Worm (Caenorhabditis elegans) whole organism, early embryonic: ENCODE measurements around the gene pph-4.2.

ENCODE experiments used
- B0310.2 ChIP-seq: sonication (generic microtip); optimal IDR thresholded peaks from 2 replicates; lab custom pipeline; 2016; ENCODE audit warnings: mild to moderate bottlenecking, missing genetic modification characterization, missing compliant biosample characterization
- F13C5.2 ChIP-seq: sonication (generic microtip); optimal IDR thresholded peaks from 2 replicates; lab custom pipeline; 2017; ENCODE audit warnings: mild to moderate bottlenecking, missing genetic modification characterization, inconsistent platforms, missing compliant biosample characterization
- aly-1 ChIP-seq: sonication (generic microtip); optimal IDR thresholded peaks from 2 replicates; lab custom pipeline; 2016; ENCODE audit warnings: missing genetic modification characterization, missing compliant biosample characterization
- ama-1 ChIP-seq: fragments of 150-350 bp; optimal IDR thresholded peaks from 2 replicates; lab custom pipeline; 2014
- ceh-13 ChIP-seq: fragments of 200-800 bp; sonication (Bioruptor generic); optimal IDR thresholded peaks from 2 replicates; lab custom pipeline; 2018; ENCODE audit warnings: mild to moderate bottlenecking, missing genetic modification characterization, missing compliant biosample characterization
- ceh-36 ChIP-seq: sonication (generic microtip); optimal IDR thresholded peaks from 2 replicates; lab custom pipeline; 2016; ENCODE audit warnings: missing genetic modification characterization, inconsistent platforms, missing compliant biosample characterization
- ets-7 ChIP-seq: sonication (generic microtip); optimal IDR thresholded peaks from 2 replicates; lab custom pipeline; 2016; ENCODE audit warnings: missing genotype, missing genetic modification characterization, missing compliant biosample characterization
- flt-1 ChIP-seq: fragments of 200-800 bp; sonication (Bioruptor generic); IDR thresholded peaks from 2 replicates; pipeline ENCODE4 v1.3.6; 2022; ENCODE audit warnings: missing genetic modification characterization, missing compliant biosample characterization
- hmbx-1 ChIP-seq: sonication (generic microtip); optimal IDR thresholded peaks from 2 replicates; lab custom pipeline; 2016; ENCODE audit warnings: mild to moderate bottlenecking, missing genetic modification characterization, missing compliant biosample characterization
- hmg-4 ChIP-seq: fragments of 200-800 bp; sonication (Bioruptor generic); optimal IDR thresholded peaks from 2 replicates; lab custom pipeline; 2018; ENCODE audit warnings: mild to moderate bottlenecking, missing genetic modification characterization, missing compliant biosample characterization
- hnd-1 ChIP-seq: sonication (generic microtip); optimal IDR thresholded peaks from 2 replicates; lab custom pipeline; 2016; ENCODE audit warnings: missing genetic modification characterization, missing compliant biosample characterization
- pes-1 ChIP-seq: fragments of 200-800 bp; sonication (Bioruptor generic); IDR thresholded peaks from 2 replicates; pipeline ENCODE4 v1.3.6; 2022; ENCODE audit warnings: missing genetic modification reagents, missing genetic modification characterization, missing compliant biosample characterization
- scrt-1 ChIP-seq: fragments of 200-800 bp; sonication (Bioruptor generic); IDR thresholded peaks from 2 replicates; pipeline ENCODE4 v1.3.6; 2022; ENCODE audit warnings: missing genetic modification characterization, missing compliant biosample characterization
- sea-1 ChIP-seq: fragments of 200-800 bp; sonication (Bioruptor generic); conservative IDR thresholded peaks from 2 replicates; pipeline ENCODE4 v1.3.6; 2022; ENCODE audit warnings: missing genetic modification characterization, missing compliant biosample characterization
- tbx-11 ChIP-seq: fragments of 200-800 bp; sonication (Bioruptor generic); IDR thresholded peaks from 2 replicates; pipeline ENCODE4 v1.3.6; 2022; ENCODE audit warnings: missing genetic modification characterization, missing compliant biosample characterization
- tbx-37 ChIP-seq: fragments of 200-800 bp; sonication (Bioruptor generic); conservative IDR thresholded peaks from 2 replicates; pipeline ENCODE4 v1.3.6; 2022; ENCODE audit warnings: missing genetic modification reagents, missing genetic modification characterization, missing compliant biosample characterization
- tra-4 ChIP-seq: sonication (generic microtip); optimal IDR thresholded peaks from 2 replicates; lab custom pipeline; 2017; ENCODE audit warnings: missing genetic modification characterization, missing compliant biosample characterization

pph-4.2 gene

DNA sequence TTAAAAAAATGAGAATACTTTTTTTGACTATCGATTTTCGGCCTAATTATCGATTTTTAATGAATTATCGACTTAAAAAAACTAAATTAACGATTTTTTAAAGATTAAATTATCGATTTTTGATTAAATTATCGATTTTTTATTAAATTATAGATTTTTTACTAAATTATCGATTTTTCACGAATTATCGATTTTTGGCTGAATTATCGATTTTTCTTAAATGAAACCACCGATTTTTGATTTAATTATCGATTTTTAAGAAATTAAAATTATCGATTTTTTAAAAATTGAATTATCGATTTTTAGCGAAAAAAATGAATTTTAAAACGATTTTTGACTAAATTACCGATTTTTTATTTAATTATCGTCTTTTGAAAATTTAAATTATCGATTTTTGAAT is 34.6 kb upstream of the pph-4.2 start:
- TF ChIP-seq tbx-11 (GFP tag; lab: Robert Waterston, UW) (no peak), hmg-4 (GFP tag; lab: Kevin White, UChicago) (no peak), ceh-36 (no peak), scrt-1 (no peak), ama-1 (lab: Kevin White, UChicago) (no peak), F13C5.2 (tag; lab: Kevin White, UChicago) (no peak)

DNA sequence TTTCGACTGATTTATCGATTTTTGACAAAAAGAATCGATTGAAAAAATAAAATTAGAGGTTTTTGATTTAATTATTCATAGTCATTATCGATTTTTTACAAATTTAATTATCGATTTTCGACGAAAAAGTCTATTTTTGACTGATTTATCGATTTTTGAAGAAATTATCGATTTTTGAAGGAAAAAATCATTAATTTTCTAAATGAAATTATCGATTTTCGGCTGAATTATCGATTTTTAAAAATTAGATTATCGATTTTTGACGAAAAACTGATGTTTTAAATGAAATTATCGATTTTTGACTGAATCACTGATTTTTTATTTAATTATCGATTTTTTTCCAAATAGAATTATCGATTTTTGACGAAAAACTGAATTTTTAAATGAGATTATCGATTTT is 34.0 kb upstream of the pph-4.2 start:
- no peak for TF ChIP-seq tra-4 (tag; lab: Kevin White, UChicago)
- no peak for TF ChIP-seq hmg-4 (GFP tag; lab: Kevin White, UChicago)
- TF ChIP-seq ets-7 (tag; lab: Kevin White, UChicago) = no peak
- TF ChIP-seq ceh-36 = no peak
- no peak for TF ChIP-seq aly-1 (tag; lab: Kevin White, UChicago)
- TF ChIP-seq hnd-1 (tag; lab: Kevin White, UChicago) = no peak
- TF ChIP-seq sea-1 = no peak
- TF ChIP-seq B0310.2 (tag; lab: Kevin White, UChicago) = no peak

DNA sequence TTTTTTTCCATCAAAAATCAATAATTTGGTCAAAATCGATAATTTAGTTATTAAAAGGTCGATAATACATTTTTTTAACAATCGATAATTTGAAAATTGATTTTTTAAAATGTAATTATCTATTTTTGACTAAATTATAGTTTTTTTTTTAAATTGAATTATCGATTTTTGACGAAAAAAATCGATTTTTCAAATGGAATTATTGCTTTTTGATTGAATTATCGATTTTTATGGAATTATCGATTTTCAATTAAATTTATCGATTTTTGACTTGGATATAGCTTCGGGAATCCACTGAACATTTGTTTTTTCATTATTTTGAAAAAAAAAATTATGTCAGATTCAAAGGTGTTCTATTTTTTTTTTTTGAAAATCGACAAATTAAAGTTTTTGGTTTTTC is 33.3 kb upstream of the pph-4.2 start:
- no peak for TF ChIP-seq hmg-4 (GFP tag; lab: Kevin White, UChicago)
- no peak for TF ChIP-seq hnd-1 (tag; lab: Kevin White, UChicago)
- TF ChIP-seq B0310.2 (tag; lab: Kevin White, UChicago) = no peak
- TF ChIP-seq F13C5.2 (tag; lab: Kevin White, UChicago) = no peak
- no peak for TF ChIP-seq aly-1 (tag; lab: Kevin White, UChicago)
- TF ChIP-seq tra-4 (tag; lab: Kevin White, UChicago) = no peak
- no peak for TF ChIP-seq scrt-1
- TF ChIP-seq ets-7 (tag; lab: Kevin White, UChicago) = no peak
- TF ChIP-seq tbx-37 (GFP tag; lab: Robert Waterston, UW) = no peak
- TF ChIP-seq ama-1 (lab: Kevin White, UChicago) = no peak
- no peak for TF ChIP-seq tbx-11 (GFP tag; lab: Robert Waterston, UW)
- no peak for TF ChIP-seq flt-1 (GFP tag; lab: Robert Waterston, UW)
- no peak for TF ChIP-seq hmbx-1 (tag; lab: Kevin White, UChicago)
- TF ChIP-seq sea-1 = no peak
- TF ChIP-seq pes-1 = no peak
- TF ChIP-seq ceh-13 (GFP tag; lab: Kevin White, UChicago) = no peak
- TF ChIP-seq ceh-36 = no peak

DNA sequence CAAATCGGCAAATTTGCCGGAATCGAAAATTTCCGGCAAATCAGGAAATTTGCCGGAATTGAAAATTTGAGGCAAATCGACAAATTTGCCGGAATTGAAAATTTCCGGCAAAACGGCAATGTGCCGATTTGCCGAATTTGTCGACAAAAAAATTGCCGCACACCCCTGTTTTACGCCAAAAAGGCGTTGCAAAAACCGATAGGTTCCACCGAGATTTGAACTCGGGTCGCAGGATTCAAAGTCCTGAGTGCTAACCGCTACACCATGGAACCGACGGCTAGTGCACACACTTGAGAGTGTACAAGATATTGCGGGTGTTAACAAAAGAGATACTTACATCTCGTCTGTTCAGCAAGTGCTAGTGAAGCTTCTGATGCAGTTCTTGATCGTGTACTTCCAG is 22.7 kb upstream of the pph-4.2 start:
- no peak for TF ChIP-seq ets-7 (tag; lab: Kevin White, UChicago)
- peak; percentile 75 for TF ChIP-seq flt-1 (GFP tag; lab: Robert Waterston, UW)
- peak; percentile 15 for TF ChIP-seq hmbx-1 (tag; lab: Kevin White, UChicago)
- peak; percentile 68 for TF ChIP-seq aly-1 (tag; lab: Kevin White, UChicago)
- peak; percentile 31 for TF ChIP-seq ceh-13 (GFP tag; lab: Kevin White, UChicago)
- peak; percentile 81 for TF ChIP-seq pes-1
- no peak for TF ChIP-seq tra-4 (tag; lab: Kevin White, UChicago)
- peak; percentile 54 for TF ChIP-seq ceh-36
- TF ChIP-seq tbx-37 (GFP tag; lab: Robert Waterston, UW) = peak; percentile 48; the same call in 1 of the 2 replicates
- peak; percentile 22 for TF ChIP-seq B0310.2 (tag; lab: Kevin White, UChicago)
- peak; percentile 77 for TF ChIP-seq scrt-1
- no peak for TF ChIP-seq ama-1 (lab: Kevin White, UChicago)
- peak; percentile 8 for TF ChIP-seq hmg-4 (GFP tag; lab: Kevin White, UChicago)
- TF ChIP-seq F13C5.2 (tag; lab: Kevin White, UChicago) = peak; percentile 40
- TF ChIP-seq hnd-1 (tag; lab: Kevin White, UChicago) = peak; percentile 6
- TF ChIP-seq tbx-11 (GFP tag; lab: Robert Waterston, UW) = peak; percentile 56; the same call in 1 of the 2 replicates
- TF ChIP-seq sea-1 = no peak

DNA sequence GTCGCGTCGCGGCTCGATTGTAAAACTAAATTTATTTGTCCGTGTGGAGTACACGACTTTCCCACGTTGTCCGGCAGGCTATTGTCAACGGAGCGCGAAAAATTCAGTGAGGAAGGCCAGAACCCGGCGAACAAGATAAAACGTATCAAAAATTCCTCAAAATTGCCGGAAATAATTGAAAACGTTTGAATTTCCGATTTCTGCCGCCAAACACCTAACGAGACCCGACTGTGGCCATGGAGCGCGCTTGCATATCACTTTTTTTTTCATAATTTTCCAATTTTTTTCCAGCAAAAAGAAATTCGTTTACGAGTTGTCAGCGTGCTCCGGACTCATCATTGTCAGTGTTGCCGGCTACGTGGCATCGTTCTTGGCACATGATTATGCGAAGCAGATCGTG is 21.4 kb upstream of the pph-4.2 start:
- TF ChIP-seq tra-4 (tag; lab: Kevin White, UChicago) = no peak
- no peak for TF ChIP-seq ceh-36
- no peak for TF ChIP-seq scrt-1
- TF ChIP-seq pes-1 = no peak
- TF ChIP-seq sea-1 = no peak
- TF ChIP-seq ets-7 (tag; lab: Kevin White, UChicago) = no peak
- no peak for TF ChIP-seq hnd-1 (tag; lab: Kevin White, UChicago)
- no peak for TF ChIP-seq B0310.2 (tag; lab: Kevin White, UChicago)
- no peak for TF ChIP-seq F13C5.2 (tag; lab: Kevin White, UChicago)
- TF ChIP-seq ceh-13 (GFP tag; lab: Kevin White, UChicago) = no peak
- no peak for TF ChIP-seq tbx-37 (GFP tag; lab: Robert Waterston, UW)
- no peak for TF ChIP-seq ama-1 (lab: Kevin White, UChicago)
- no peak for TF ChIP-seq aly-1 (tag; lab: Kevin White, UChicago)
- no peak for TF ChIP-seq flt-1 (GFP tag; lab: Robert Waterston, UW)
- no peak for TF ChIP-seq hmg-4 (GFP tag; lab: Kevin White, UChicago)
- no peak for TF ChIP-seq tbx-11 (GFP tag; lab: Robert Waterston, UW)
- TF ChIP-seq hmbx-1 (tag; lab: Kevin White, UChicago) = no peak

DNA sequence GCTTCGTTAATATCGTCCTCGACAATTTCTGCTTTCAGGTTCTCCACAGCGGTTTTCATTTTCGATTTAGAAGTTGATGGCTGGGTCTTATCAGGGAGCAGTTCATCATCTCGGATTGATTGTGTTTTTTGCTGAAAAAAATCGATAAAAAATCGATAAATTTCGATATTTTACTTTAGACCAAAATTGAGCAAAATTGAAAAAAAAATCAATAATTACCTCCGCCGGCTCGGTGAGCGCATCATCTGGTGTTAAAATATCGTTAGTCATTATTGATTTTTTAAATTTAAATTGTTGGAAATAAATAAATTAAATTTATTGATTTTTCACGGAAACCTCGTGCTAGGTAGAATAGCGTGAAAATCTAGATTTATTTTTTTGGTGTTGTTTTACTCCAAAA is 18.0 kb upstream of the pph-4.2 start, which contains the start of gene Y49E10.10:
TSS of gene Y49E10.10 (plus strand) at position 381 of the 400 bp plus-strand sequence.
- TF ChIP-seq ceh-36 (no peak), tra-4 (tag; lab: Kevin White, UChicago) (no peak), hnd-1 (tag; lab: Kevin White, UChicago) (no peak), tbx-37 (GFP tag; lab: Robert Waterston, UW) (no peak), sea-1 (no peak), aly-1 (tag; lab: Kevin White, UChicago) (no peak), tbx-11 (GFP tag; lab: Robert Waterston, UW) (no peak), ceh-13 (GFP tag; lab: Kevin White, UChicago) (no peak), hmg-4 (GFP tag; lab: Kevin White, UChicago) (no peak)

DNA sequence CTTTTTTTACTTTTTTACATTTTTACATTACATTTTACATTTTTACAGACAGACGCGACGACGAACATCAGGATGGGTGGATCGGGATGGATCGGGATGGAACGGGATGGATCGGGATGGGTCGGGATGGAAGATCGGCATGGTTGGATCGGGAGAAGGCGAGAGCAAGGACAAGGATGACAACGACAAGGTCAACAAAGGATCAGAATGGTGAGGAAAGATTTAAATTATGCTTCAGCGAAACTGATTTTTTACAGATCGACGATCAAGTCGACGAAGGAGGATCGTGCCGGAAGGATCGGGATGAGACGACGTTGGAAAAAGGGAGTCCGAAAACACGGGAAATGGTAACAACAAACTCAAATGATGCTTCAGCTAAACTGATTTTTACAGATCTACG is 11.1 kb upstream of the pph-4.2 start:
- TF ChIP-seq tbx-11 (GFP tag; lab: Robert Waterston, UW) = no peak
- TF ChIP-seq aly-1 (tag; lab: Kevin White, UChicago) = no peak
- no peak for TF ChIP-seq hmg-4 (GFP tag; lab: Kevin White, UChicago)
- no peak for TF ChIP-seq tbx-37 (GFP tag; lab: Robert Waterston, UW)
- TF ChIP-seq hnd-1 (tag; lab: Kevin White, UChicago) = no peak
- no peak for TF ChIP-seq hmbx-1 (tag; lab: Kevin White, UChicago)
- no peak for TF ChIP-seq F13C5.2 (tag; lab: Kevin White, UChicago)
- no peak for TF ChIP-seq ceh-36
- TF ChIP-seq B0310.2 (tag; lab: Kevin White, UChicago) = no peak
- no peak for TF ChIP-seq ets-7 (tag; lab: Kevin White, UChicago)
- no peak for TF ChIP-seq flt-1 (GFP tag; lab: Robert Waterston, UW)
